Fruit fly (Drosophila melanogaster): Measurements from ENCODE around the gene Dus3.

The Dus3 gene

DNA sequence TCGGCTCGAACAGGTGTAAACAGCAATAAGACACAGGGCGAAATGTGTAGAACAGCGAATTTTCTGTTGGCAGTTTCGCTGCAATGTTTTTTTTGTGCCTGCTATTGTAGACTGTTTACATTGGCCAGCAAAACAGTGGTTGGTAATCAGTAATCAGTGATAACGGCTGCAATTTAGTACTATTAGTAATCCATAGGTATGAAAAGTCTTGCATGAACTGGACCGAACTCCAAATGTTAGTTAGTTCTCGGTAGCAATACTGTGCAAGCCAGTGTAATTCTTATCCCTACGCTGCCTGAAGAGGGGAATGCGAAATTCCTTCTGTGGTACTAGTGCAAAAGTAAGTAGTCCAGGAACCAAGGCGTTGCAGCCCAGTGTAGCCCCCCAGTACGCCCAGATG is 30.1 kb downstream of the Dus3 start:
- TF ChIP-seq noc (tag; optimal IDR thresholded peaks at IDR 0.05) = no peak

DNA sequence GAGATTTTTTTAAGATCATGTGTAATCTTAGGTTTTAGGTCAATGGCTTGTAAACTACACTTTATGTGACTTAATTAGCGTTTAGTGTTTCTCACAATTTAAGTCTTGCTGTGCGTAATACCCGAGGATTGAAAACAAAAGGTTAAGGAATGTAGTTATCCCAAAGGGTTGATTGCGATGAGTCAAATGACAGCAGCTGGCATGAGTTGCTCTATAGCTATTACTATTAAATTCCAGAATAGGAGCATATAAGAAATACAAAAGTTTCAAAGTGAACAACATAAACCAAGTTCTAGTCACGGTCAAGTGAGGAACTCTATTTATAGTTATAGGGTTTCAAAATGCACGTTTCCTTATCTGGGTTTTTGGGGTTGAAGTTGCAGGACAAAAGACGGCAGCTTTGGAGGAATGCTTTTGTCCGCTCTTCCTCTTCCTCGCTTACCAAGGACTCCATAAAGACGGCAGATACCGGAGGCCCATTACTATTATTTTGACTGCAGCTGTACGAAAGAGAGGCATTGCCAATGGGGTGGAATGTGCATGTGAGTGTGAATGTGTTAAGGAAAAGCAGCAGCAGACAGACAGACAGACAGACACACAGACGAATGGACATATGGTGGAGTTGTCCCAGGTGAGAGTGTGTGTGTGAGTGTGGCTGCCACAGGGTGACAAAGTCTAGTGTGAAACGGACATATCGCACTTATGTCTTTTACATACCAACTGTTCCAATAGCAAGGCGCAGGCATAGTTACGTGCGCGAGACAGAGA is 32.1 kb downstream of the Dus3 start:
- no peak for TF ChIP-seq noc (tag; optimal IDR thresholded peaks at IDR 0.05)

DNA sequence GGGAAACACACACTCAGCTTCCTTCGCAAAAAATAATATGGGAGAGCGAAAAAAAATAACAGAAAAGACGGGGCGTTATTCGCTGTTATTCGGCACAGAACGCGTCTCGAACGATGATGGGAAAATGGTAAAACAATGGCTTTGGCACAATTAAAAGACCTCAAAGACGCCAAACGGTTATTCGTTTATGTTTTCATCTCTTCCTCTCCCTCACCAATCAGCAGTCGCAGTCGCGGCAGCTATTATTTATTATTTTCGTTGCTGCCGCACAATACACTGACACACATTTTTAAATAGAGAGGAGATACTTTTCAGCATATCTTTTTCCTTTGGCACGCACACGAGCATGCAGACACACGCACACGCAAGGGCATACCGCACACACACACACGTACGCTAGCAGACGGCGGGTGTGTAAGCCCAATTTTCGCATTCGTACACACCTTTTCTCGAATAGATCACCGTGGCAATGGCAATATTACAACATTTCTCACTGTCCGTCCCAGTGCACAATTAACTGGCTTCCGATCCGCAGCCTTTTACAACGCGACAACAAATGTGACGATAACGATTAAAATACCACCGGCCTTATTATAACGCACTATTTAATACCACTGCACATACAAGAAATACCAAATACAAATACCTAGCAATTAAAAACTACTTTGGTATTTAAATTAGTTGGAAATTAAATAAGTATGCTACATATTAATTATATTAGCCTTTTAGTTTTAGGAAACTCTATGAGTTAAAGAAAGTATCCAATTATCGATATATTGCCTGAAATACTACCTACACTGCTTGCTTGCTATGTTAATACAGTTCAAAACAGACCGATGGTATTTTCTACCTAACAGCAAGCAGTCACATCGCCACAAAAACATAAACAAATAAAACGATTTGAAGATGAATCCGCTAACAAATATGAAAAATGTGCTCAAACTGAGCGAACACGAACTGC is 32.9 kb downstream of the Dus3 start, which contains the start of the genes CdGAPr and CG10466:
Gene CdGAPr (minus strand): TSS at position 562 of the 961 bp plus-strand sequence.
Gene CG10466 (plus strand): TSS at position 784 of the 961 bp plus-strand sequence.
- no peak for TF ChIP-seq noc (tag; optimal IDR thresholded peaks at IDR 0.05)

dm6 chr2L:19795320-19796110 is 36.8 kb downstream of the Dus3 start:
- no peak for TF ChIP-seq noc (tag; optimal IDR thresholded peaks at IDR 0.05)

DNA sequence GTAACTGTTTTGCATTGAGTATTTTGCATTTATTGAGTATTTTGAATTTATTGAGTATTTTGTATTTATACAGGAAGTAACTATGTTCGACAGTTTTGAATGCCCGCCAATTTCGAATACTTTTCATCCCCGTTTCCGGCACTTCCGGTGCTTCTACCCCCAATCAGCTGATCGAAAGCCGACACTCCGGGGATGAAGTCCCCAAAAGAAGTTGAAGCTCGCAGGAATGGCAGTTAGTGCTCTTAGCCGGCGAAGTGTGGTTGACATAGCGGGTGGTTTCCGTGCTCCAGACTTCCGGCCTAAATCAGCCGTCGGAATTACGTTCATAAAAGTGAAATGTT is 37.4 kb downstream of the Dus3 start, which contains the start of gene sick:
Gene sick (plus strand): TSS at position 255 of the 341 bp plus-strand sequence.
- no peak for TF ChIP-seq noc (tag; optimal IDR thresholded peaks at IDR 0.05)

DNA sequence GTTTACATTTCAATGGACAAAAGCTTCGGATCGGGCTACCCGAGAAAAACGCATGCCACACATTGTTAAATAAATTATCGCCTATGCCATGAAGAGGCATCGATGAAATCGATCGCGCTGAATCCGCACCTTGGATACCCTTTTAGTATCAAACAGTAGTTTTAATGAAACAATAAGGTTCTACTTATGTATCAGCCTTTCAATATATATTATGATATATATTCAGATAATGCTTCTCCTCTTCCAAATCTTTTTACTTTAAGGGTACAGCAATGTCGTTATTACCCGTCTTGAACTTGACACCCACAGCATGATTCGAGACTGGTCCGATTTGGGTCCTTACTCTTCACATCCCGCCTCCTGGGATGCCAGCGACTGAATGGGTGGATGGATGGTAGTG is 41.3 kb downstream of the Dus3 start:
- no peak for TF ChIP-seq noc (tag; optimal IDR thresholded peaks at IDR 0.05)

dm6 chr2L:19800703-19801102 is 42.0 kb downstream of the Dus3 start:
- no peak for TF ChIP-seq noc (tag; optimal IDR thresholded peaks at IDR 0.05)

DNA sequence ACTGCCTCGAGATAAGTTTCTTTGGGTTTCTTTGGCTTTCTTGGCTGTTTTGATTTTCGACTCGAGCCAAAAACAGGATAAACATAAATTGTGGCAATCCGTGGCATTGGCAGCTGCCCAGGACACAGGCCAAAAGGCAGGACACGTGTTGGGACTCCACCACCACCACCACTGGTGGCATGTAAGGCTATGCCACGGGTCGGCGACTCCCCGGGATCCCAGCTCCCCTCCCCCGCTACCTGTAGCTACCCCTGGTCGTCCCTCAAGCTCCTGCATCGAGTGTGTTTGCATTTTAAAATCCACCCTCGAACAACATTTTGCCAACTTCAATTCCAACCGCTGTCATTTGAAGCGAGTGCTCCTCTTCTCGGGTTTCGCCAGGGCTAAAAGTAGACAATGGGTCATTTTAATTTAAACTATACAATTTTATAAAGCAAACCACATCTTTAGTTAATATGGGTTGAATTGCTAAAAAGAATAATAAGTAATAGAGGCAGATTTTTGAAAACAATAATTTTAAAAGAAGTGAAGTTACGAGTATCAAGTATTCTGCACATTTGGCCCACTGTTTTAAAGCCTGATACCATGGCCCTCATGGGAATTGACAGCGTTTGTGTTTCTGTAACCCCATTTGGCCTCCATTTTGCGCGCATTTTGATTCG is 43.4 kb downstream of the Dus3 start:
- no peak for TF ChIP-seq noc (tag; optimal IDR thresholded peaks at IDR 0.05)

DNA sequence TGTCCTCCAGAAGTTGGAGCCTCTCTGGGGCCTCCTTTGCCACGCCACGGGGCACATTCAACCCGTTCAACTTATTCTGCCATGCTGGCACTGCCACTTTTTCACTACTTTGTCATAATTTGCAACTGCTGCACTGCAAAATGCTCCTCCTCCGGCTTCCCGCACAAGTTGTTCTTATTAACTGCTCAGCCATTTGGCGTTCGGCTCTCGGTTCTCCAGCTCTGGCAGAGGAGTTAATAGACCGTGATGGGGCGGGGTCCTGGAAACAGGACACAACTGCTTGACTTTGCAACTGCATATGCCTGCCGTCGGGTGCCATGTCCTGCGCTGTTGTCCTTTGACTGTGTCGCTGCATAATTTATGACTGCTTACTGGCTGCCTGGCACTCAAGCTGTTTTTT is 46.3 kb downstream of the Dus3 start:
- TF ChIP-seq noc (tag; optimal IDR thresholded peaks at IDR 0.05) = no peak

dm6 chr2L:19809515-19810049 is 50.9 kb downstream of the Dus3 start:
- no peak for TF ChIP-seq noc (tag; optimal IDR thresholded peaks at IDR 0.05)
